Fruit fly (Drosophila melanogaster): ENCODE results near the gene CG42709.

Gene CG42709

DNA sequence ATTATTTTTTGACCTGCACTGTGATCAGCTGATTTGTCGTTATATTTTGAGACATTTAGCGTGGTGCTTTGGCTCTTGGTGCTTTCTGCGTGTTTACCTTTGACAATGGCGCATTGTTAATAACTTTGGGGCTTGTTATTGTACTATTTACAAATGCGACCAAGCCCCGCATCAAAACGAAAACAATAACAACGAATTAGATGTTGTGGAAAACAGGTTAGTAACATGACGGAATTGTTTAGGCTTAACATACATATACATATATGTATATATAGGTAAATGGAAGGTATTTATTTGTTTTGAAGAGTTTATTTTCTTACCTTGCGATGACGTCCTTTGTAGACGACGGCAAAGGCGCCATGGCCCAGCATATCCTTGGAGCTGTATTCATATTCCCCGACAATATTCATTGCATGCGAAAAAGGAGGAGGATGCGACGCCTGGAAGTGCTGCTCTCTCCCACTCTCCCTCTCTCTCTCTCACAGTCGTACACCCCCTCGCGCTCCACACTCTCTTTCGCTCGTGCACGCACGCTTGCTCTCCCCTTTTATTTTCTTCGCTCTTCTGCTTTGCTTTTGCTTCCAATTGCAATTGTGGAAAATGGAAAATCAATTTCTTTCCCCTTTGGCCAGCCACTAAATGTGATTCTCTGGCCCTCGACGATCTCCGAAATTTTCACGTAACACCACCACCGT, 14.2 kb downstream of the CG42709 start (continued):
- TF ChIP-seq pita (GFP tag; optimal IDR thresholded peaks at IDR 0.05) (no peak), CG10366 (GFP tag; IDR thresholded peaks at IDR 0.05) (no peak), vnd (GFP tag; IDR thresholded peaks at IDR 0.05; ENCODE audit: partially characterized antibody) (no peak), danr (GFP tag; IDR thresholded peaks at IDR 0.05) (no peak), sens (GFP tag) (no peak), CG4360 (GFP tag; IDR thresholded peaks at IDR 0.05) (no peak), crp (GFP tag; optimal IDR thresholded peaks at IDR 0.05) (peak in 1 of 2 experiments; percentile 61), NFAT (GFP tag; IDR thresholded peaks at IDR 0.05) (0 out of 2 replicates have a peak, but pooled peaks have one; percentile 16), tap (tag; optimal IDR thresholded peaks at IDR 0.05) (no peak), pzg (GFP tag; optimal IDR thresholded peaks at IDR 0.05) (no peak), CG7839 (tag; optimal IDR thresholded peaks at IDR 0.05) (no peak), CG16813 (GFP tag; IDR thresholded peaks at IDR 0.05; ENCODE audit: partially characterized antibody) (no peak), CG11504 (tag; optimal IDR thresholded peaks at IDR 0.05) (no peak), CG11560 (tag; IDR thresholded peaks at IDR 0.05) (no peak), CG18619 (GFP tag; optimal IDR thresholded peaks at IDR 0.05) (peak; percentile 25), ems (GFP tag; optimal IDR thresholded peaks at IDR 0.05) (no peak), CG13624 (GFP tag; optimal IDR thresholded peaks at IDR 0.05) (no peak), CG13287 (GFP tag; IDR thresholded peaks at IDR 0.05; ENCODE audit: partially characterized antibody) (no peak), D19A (tag; optimal IDR thresholded peaks at IDR 0.05) (no peak), GATAe (GFP tag; conservative IDR thresholded peaks at IDR 0.05) (no peak), tll (GFP tag; optimal IDR thresholded peaks at IDR 0.05) (no peak), cad (GFP tag; optimal IDR thresholded peaks at IDR 0.05) (no peak), Abd-B (GFP tag; optimal IDR thresholded peaks at IDR 0.05) (no peak), CG16779 (GFP tag; IDR thresholded peaks at IDR 0.05) (0 out of 2 replicates have a peak, but pooled peaks have one; percentile 48), CG33557 (GFP tag; optimal IDR thresholded peaks at IDR 0.05) (no peak), Nf-YC (tag; optimal IDR thresholded peaks at IDR 0.05) (no peak), Ptx1 (GFP tag; IDR thresholded peaks at IDR 0.05) (no peak), CG12236 (GFP tag; optimal IDR thresholded peaks at IDR 0.05) (no peak), esg (GFP tag; conservative IDR thresholded peaks at IDR 0.05) (no peak), CG1603 (tag; optimal IDR thresholded peaks at IDR 0.05) (no peak), kni (GFP tag; optimal IDR thresholded peaks at IDR 0.05) (no peak), Sry-β (GFP tag; optimal IDR thresholded peaks at IDR 0.05) (no peak), her (GFP tag; optimal IDR thresholded peaks at IDR 0.05) (no peak), CG33213 (GFP tag; optimal IDR thresholded peaks at IDR 0.05) (no peak), zf30C (GFP tag; optimal IDR thresholded peaks at IDR 0.05) (no peak), gem (tag; optimal IDR thresholded peaks at IDR 0.05) (no peak), CG17802 (tag; optimal IDR thresholded peaks at IDR 0.05) (no peak), CG1529 (GFP tag; optimal IDR thresholded peaks at IDR 0.05) (no peak), CG17829 (tag; optimal IDR thresholded peaks at IDR 0.05) (no peak), stc (GFP tag; IDR thresholded peaks at IDR 0.05) (no peak), maf-S (GFP tag; optimal IDR thresholded peaks at IDR 0.05) (no peak), CG14667 (GFP tag; IDR thresholded peaks at IDR 0.05) (no peak), Dip3 (GFP tag; optimal IDR thresholded peaks at IDR 0.05) (no peak), tin (GFP tag; optimal IDR thresholded peaks at IDR 0.05) (no peak), Atf3 (GFP tag; optimal IDR thresholded peaks at IDR 0.05) (no peak), CrebB (tag; optimal IDR thresholded peaks at IDR 0.05) (peak; percentile 29), CG16863 (GFP tag; optimal IDR thresholded peaks at IDR 0.05) (no peak), Aef1 (GFP tag; IDR thresholded peaks at IDR 0.05) (no peak), CG7372 (GFP tag; IDR thresholded peaks at IDR 0.05) (0 out of 2 replicates have a peak, but pooled peaks have one; percentile 27), CG10147 (GFP tag; optimal IDR thresholded peaks at IDR 0.05) (no peak)
